Fruit fly (Drosophila melanogaster) whole organism, adult: ENCODE data around the gene CG11227.

Experiments
- CG1620 ChIP-seq: fragments of 200-800 bp; sonication (Bioruptor generic); optimal IDR thresholded peaks from 2 replicates; lab custom pipeline; 2016; ENCODE audit warnings: missing biosample characterization, missing genetic modification characterization
- pad ChIP-seq: fragments of 200-800 bp; sonication (Bioruptor generic); optimal IDR thresholded peaks from 3 replicates; lab custom pipeline; 2017; ENCODE audit warnings: missing biosample characterization, missing genetic modification characterization, mild to moderate bottlenecking, moderate library complexity, missing genetic modification reagents

DNA sequence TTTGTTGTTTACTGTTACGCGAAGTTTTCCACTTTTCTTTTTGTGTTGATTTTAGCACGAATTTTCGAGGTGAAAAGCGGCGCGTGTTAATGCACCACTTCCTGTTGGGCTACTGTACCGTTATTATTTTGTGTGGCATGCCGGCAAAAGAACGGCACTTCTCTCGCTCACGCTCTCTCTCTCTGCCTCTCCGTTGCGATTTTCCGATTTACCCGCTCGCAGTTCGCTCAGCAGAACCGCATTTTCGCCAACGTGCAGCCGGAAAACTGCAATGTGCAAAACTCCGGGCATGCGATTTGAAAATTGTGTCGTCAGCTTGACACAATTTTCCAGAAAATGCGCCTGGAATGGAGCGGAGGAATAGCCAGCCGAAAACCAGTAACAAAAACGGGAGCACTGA lies 6.4 kb downstream of the CG11227 start, which contains the start of gene shakB:
- TF ChIP-seq CG1620 (no peak), pad (no peak)
